Fruit fly (Drosophila melanogaster) Kc167 (cell line): ENCODE results near the gene CG2116.

Experiments
- Myc ChIP-seq: fragments of >200 bp; optimal IDR thresholded peaks from 2 replicates; lab custom pipeline; 2017; ENCODE audit warnings: missing external identifiers
- Sin3A ChIP-seq: fragments of >200 bp; optimal IDR thresholded peaks from 2 replicates; lab custom pipeline; 2018; ENCODE audit warnings: missing external identifiers
- h ChIP-seq: fragments of >200 bp; optimal IDR thresholded peaks from 3 replicates; lab custom pipeline; 2018; ENCODE audit warnings: missing external identifiers
- ttk ChIP-seq: sonication (Bioruptor generic); optimal IDR thresholded peaks from 2 replicates; lab custom pipeline; 2017; ENCODE audit warnings: missing external identifiers

- TF ChIP-seq ttk (lab: Kevin White, UChicago) (no peak), Sin3A (no peak), h (lab: Kevin White, UChicago) (no peak), Myc (lab: Kevin White, UChicago) (no peak)
These were observed 29.4 kb upstream of the CG2116 start for dm6 chrX:8100026-8100825.
